Worm (Caenorhabditis elegans): Measurements from ENCODE around the gene C06E1.1.

- no peak for TF ChIP-seq elt-3 (tag; optimal IDR thresholded peaks at IDR 0.05)
- TF ChIP-seq blmp-1 (tag; optimal IDR thresholded peaks at IDR 0.05; ENCODE audit: insufficient read depth), result no peak
- TF ChIP-seq lin-39 (tag; optimal IDR thresholded peaks at IDR 0.05), result no peak
- TF ChIP-seq nhr-77 (tag; optimal IDR thresholded peaks at IDR 0.05), result no peak
- no peak for TF ChIP-seq ceh-82 (tag; optimal IDR thresholded peaks at IDR 0.05)
- TF ChIP-seq lin-13 (GFP tag; optimal IDR thresholded peaks at IDR 0.05), result no peak
- TF ChIP-seq nhr-25 (tag; optimal IDR thresholded peaks at IDR 0.05), result no peak
- no peak for TF ChIP-seq nhr-10 (tag; optimal IDR thresholded peaks at IDR 0.05)
- TF ChIP-seq ztf-4 (tag; optimal IDR thresholded peaks at IDR 0.05), result no peak
- TF ChIP-seq nhr-11 (tag; optimal IDR thresholded peaks at IDR 0.05), result no peak
- no peak for TF ChIP-seq ama-1 (optimal IDR thresholded peaks at IDR 0.05)
Measured at ce11 chrIII:8573301-8573700, 32.3 kb upstream of the C06E1.1 start.
